Worm (Caenorhabditis elegans) whole organism, L1 larva: ENCODE data around the gene dpy-19.

ENCODE experiments used
- F16B12.6 ChIP-seq: fragments of 150-350 bp; optimal IDR thresholded peaks from 2 replicates; lab custom pipeline; 2014; ENCODE audit warnings: missing biosample characterization, missing genetic modification characterization
- aha-1 ChIP-seq: fragments of 150-350 bp; optimal IDR thresholded peaks from 2 replicates; lab custom pipeline; 2014; ENCODE audit warnings: missing biosample characterization, missing genetic modification characterization
- alr-1 ChIP-seq: fragments of 200-800 bp; sonication (Bioruptor generic); optimal IDR thresholded peaks from 2 replicates; lab custom pipeline; 2018; ENCODE audit warnings: borderline replicate concordance, mild to moderate bottlenecking, missing genetic modification characterization, missing compliant biosample characterization
- ama-1 ChIP-seq: fragments of 150-350 bp; optimal IDR thresholded peaks from 2 replicates; lab custom pipeline; 2014
- blmp-1 ChIP-seq: fragments of 150-350 bp; optimal IDR thresholded peaks from 2 replicates; lab custom pipeline; 2014; ENCODE audit warnings: missing biosample characterization, missing genetic modification characterization
- ceh-63 ChIP-seq: fragments of 200-800 bp; sonication (Bioruptor generic); optimal IDR thresholded peaks from 2 replicates; lab custom pipeline; 2018; ENCODE audit warnings: mild to moderate bottlenecking, missing genetic modification characterization, missing compliant biosample characterization
- ceh-8 ChIP-seq: fragments of 200-800 bp; sonication (Bioruptor generic); optimal IDR thresholded peaks from 2 replicates; lab custom pipeline; 2018; ENCODE audit warnings: mild to moderate bottlenecking, missing genetic modification characterization, moderate library complexity, missing compliant biosample characterization
- ceh-88 ChIP-seq: fragments of 200-800 bp; sonication (Bioruptor generic); IDR thresholded peaks from 2 replicates; pipeline ENCODE4 v1.3.6; 2022; ENCODE audit warnings: missing genetic modification characterization, missing compliant biosample characterization
- ceh-90 ChIP-seq: sonication (generic microtip); optimal IDR thresholded peaks from 2 replicates; lab custom pipeline; 2016; ENCODE audit warnings: missing genetic modification characterization, missing compliant biosample characterization
- dpl-1 ChIP-seq, 3 experiments: fragments of 150-350 bp in 2 of 3; sonication (generic microtip) in 1 of 3; optimal IDR thresholded peaks; 2 replicates each; lab custom pipeline; 2014 to 2017; ENCODE audit warnings: missing biosample characterization in 3 of 3, missing genetic modification characterization in 3 of 3, missing genetic modification reagents in 3 of 3
- dsc-1 ChIP-seq: sonication (generic microtip); optimal IDR thresholded peaks from 2 replicates; lab custom pipeline; 2016; ENCODE audit warnings: mild to moderate bottlenecking, missing genetic modification characterization, missing compliant biosample characterization
- efl-3 ChIP-seq: fragments of 200-800 bp; sonication (Bioruptor generic); optimal IDR thresholded peaks from 2 replicates; lab custom pipeline; 2018; ENCODE audit warnings: mild to moderate bottlenecking, missing genetic modification characterization, missing compliant biosample characterization
- egl-27 ChIP-seq, 2 experiments: fragments of 150-350 bp in 1 of 2; sonication (generic microtip); optimal IDR thresholded peaks; 3 replicates each; lab custom pipeline; 2017 to 2018; ENCODE audit warnings: missing biosample characterization in 2 of 2, missing genetic modification characterization in 2 of 2, missing genetic modification reagents in 2 of 2
- ets-5 ChIP-seq: fragments of 200-800 bp; sonication (Bioruptor generic); IDR thresholded peaks from 2 replicates; pipeline ENCODE4 v1.3.6; 2022; ENCODE audit warnings: missing genetic modification characterization, missing compliant biosample characterization
- fkh-8 ChIP-seq: sonication (generic microtip); optimal IDR thresholded peaks from 2 replicates; lab custom pipeline; 2016; ENCODE audit warnings: mild to moderate bottlenecking, missing genetic modification characterization, missing compliant biosample characterization
- grh-1 ChIP-seq: fragments of 200-800 bp; sonication (Bioruptor generic); IDR thresholded peaks from 2 replicates; pipeline ENCODE4 v1.3.6; 2022; ENCODE audit warnings: missing genetic modification reagents, missing genetic modification characterization, missing compliant biosample characterization
- hlh-4 ChIP-seq: sonication (generic microtip); optimal IDR thresholded peaks from 2 replicates; lab custom pipeline; 2016; ENCODE audit warnings: mild to moderate bottlenecking, missing genetic modification characterization, missing compliant biosample characterization
- isw-1 ChIP-seq: fragments of 200-800 bp; sonication (Bioruptor generic); IDR thresholded peaks from 2 replicates; pipeline ENCODE4 v1.3.6; 2022; ENCODE audit warnings: missing genetic modification characterization, missing compliant biosample characterization
- lin-13 ChIP-seq: fragments of 150-350 bp; optimal IDR thresholded peaks from 2 replicates; lab custom pipeline; 2014; ENCODE audit warnings: missing biosample characterization, missing genetic modification reagents, missing genetic modification characterization
- lin-14 ChIP-seq: fragments of 200-800 bp; sonication (Bioruptor generic); optimal IDR thresholded peaks from 2 replicates; lab custom pipeline; 2018; ENCODE audit warnings: mild to moderate bottlenecking, missing genetic modification characterization, moderate library complexity, missing compliant biosample characterization
- lin-15B ChIP-seq: fragments of 150-350 bp; sonication (generic microtip); optimal IDR thresholded peaks from 3 replicates; lab custom pipeline; 2014; ENCODE audit warnings: missing biosample characterization, missing genetic modification characterization
- lir-3 ChIP-seq: sonication (generic microtip); optimal IDR thresholded peaks from 2 replicates; lab custom pipeline; 2016; ENCODE audit warnings: mild to moderate bottlenecking, missing genetic modification characterization, moderate library complexity, missing compliant biosample characterization; ENCODE audit not compliant: poor library complexity
- lsy-2 ChIP-seq, 2 experiments: fragments of 150-350 bp; optimal IDR thresholded peaks; 2 replicates each; lab custom pipeline; 2014; ENCODE audit warnings: missing biosample characterization in 2 of 2, missing genetic modification characterization in 2 of 2
- mab-9 ChIP-seq: fragments of 200-800 bp; sonication (Bioruptor generic); IDR thresholded peaks from 2 replicates; pipeline ENCODE4 v1.3.6; 2022; ENCODE audit warnings: missing genetic modification reagents, missing genetic modification characterization, missing compliant biosample characterization
- mef-2 ChIP-seq: fragments of 150-350 bp; optimal IDR thresholded peaks from 2 replicates; lab custom pipeline; 2014; ENCODE audit warnings: missing biosample characterization, missing genetic modification characterization
- nhr-11 ChIP-seq: fragments of 150-350 bp; optimal IDR thresholded peaks from 2 replicates; lab custom pipeline; 2014; ENCODE audit warnings: missing biosample characterization, missing genetic modification characterization
- nhr-12 ChIP-seq: sonication (generic microtip); optimal IDR thresholded peaks from 2 replicates; lab custom pipeline; 2017; ENCODE audit warnings: missing biosample characterization, missing genetic modification characterization
- nhr-237 ChIP-seq: fragments of 150-350 bp; optimal IDR thresholded peaks from 2 replicates; lab custom pipeline; 2014; ENCODE audit warnings: missing biosample characterization, missing genetic modification characterization
- nhr-47 ChIP-seq: sonication (generic microtip); optimal IDR thresholded peaks from 2 replicates; lab custom pipeline; 2016; ENCODE audit warnings: mild to moderate bottlenecking, missing genetic modification characterization, moderate library complexity, missing compliant biosample characterization
- nhr-71 ChIP-seq: sonication (generic microtip); optimal IDR thresholded peaks from 2 replicates; lab custom pipeline; 2016; ENCODE audit warnings: mild to moderate bottlenecking, missing genetic modification characterization, moderate library complexity, missing compliant biosample characterization
- nhr-84 ChIP-seq: sonication (generic microtip); optimal IDR thresholded peaks from 2 replicates; lab custom pipeline; 2017; ENCODE audit warnings: missing biosample characterization, missing genetic modification characterization
- nhr-85 ChIP-seq: sonication (generic microtip); peaks from one replicate; lab custom pipeline; 2016; ENCODE audit warnings: missing genetic modification characterization, inconsistent platforms, missing compliant biosample characterization
- nhr-90 ChIP-seq: sonication (generic microtip); optimal IDR thresholded peaks from 2 replicates; lab custom pipeline; 2016; ENCODE audit warnings: mild to moderate bottlenecking, missing genetic modification characterization, missing compliant biosample characterization; ENCODE audit not compliant: poor library complexity
- pag-3 ChIP-seq: sonication (generic microtip); optimal IDR thresholded peaks from 2 replicates; lab custom pipeline; 2017; ENCODE audit warnings: missing genetic modification characterization, mild to moderate bottlenecking, missing compliant biosample characterization, antibody characterized with exemption, borderline replicate concordance; ENCODE audit not compliant: insufficient read depth
- pqm-1 ChIP-seq: sonication (generic microtip); optimal IDR thresholded peaks from 3 replicates; lab custom pipeline; 2017; ENCODE audit warnings: missing biosample characterization, missing genetic modification characterization
- rnt-1 ChIP-seq: sonication (generic microtip); optimal IDR thresholded peaks from 2 replicates; lab custom pipeline; 2016; ENCODE audit warnings: mild to moderate bottlenecking, missing genetic modification characterization, moderate library complexity, missing compliant biosample characterization
- snpc-4 ChIP-seq: fragments of 150-350 bp; optimal IDR thresholded peaks from 2 replicates; lab custom pipeline; 2014; ENCODE audit warnings: missing biosample characterization, missing genetic modification characterization
- snu-23 ChIP-seq: sonication (generic microtip); optimal IDR thresholded peaks from 2 replicates; lab custom pipeline; 2016; ENCODE audit warnings: missing genetic modification characterization, missing compliant biosample characterization
- sox-4 ChIP-seq: sonication (generic microtip); optimal IDR thresholded peaks from 2 replicates; lab custom pipeline; 2016; ENCODE audit warnings: missing genetic modification characterization, missing compliant biosample characterization
- tbx-2 ChIP-seq: sonication (generic microtip); optimal IDR thresholded peaks from 2 replicates; lab custom pipeline; 2016; ENCODE audit warnings: missing genetic modification characterization, missing compliant biosample characterization
- tlp-1 ChIP-seq: fragments of 150-350 bp; optimal IDR thresholded peaks from 2 replicates; lab custom pipeline; 2014; ENCODE audit warnings: missing biosample characterization, missing genetic modification characterization
- unc-130 ChIP-seq: fragments of 150-350 bp; optimal IDR thresholded peaks from 2 replicates; lab custom pipeline; 2017; ENCODE audit warnings: missing biosample characterization, missing genetic modification characterization, inconsistent platforms
- unc-30 ChIP-seq: sonication (generic microtip); optimal IDR thresholded peaks from 2 replicates; lab custom pipeline; 2017; ENCODE audit warnings: missing biosample characterization, missing genetic modification characterization
- unc-86 ChIP-seq: sonication (generic microtip); optimal IDR thresholded peaks from 2 replicates; lab custom pipeline; 2016; ENCODE audit warnings: missing genetic modification characterization, missing compliant biosample characterization
- unc-98 ChIP-seq: fragments of 200-800 bp; sonication (Bioruptor generic); IDR thresholded peaks from 2 replicates; pipeline ENCODE4 v1.3.6; 2022; ENCODE audit warnings: missing genetic modification characterization, missing compliant biosample characterization
- zip-4 ChIP-seq: fragments of 200-800 bp; sonication (Bioruptor generic); optimal IDR thresholded peaks from 2 replicates; lab custom pipeline; 2018; ENCODE audit warnings: mild to moderate bottlenecking, missing genetic modification characterization, moderate library complexity, missing compliant biosample characterization
- ztf-11 ChIP-seq, 2 experiments: sonication (generic microtip); optimal IDR thresholded peaks; 2 replicates each; lab custom pipeline; 2016 to 2017; ENCODE audit warnings: missing genetic modification characterization in 2 of 2, missing biosample characterization in 1 of 2, missing compliant biosample characterization in 1 of 2

Gene dpy-19

ce11 chrIII:8622435-8622834 is 44.8 kb downstream of the dpy-19 start, which contains the start of gene ceh-16:
Gene ceh-16, plus strand, starts transcription at chrIII:8622735.
- TF ChIP-seq unc-98 (GFP tag; lab: Robert Waterston, UW), result no peak
- TF ChIP-seq unc-86 (tag; lab: Kevin White, UChicago), result no peak
- no peak for TF ChIP-seq egl-27 (tag; optimal IDR thresholded peaks at IDR 0.05; lab: Kevin White, UChicago)
- no peak for TF ChIP-seq lin-15B (tag; lab: Kevin White, UChicago)
- no peak for TF ChIP-seq fkh-8
- no peak for TF ChIP-seq lin-14 (GFP tag; lab: Kevin White, UChicago)
- no peak for TF ChIP-seq tbx-2 (tag; lab: Kevin White, UChicago)
- no peak for TF ChIP-seq aha-1 (tag; lab: Kevin White, UChicago)
- TF ChIP-seq pag-3 (tag; lab: Kevin White, UChicago), result no peak
- TF ChIP-seq hlh-4 (tag; lab: Kevin White, UChicago), result no peak
- TF ChIP-seq snpc-4, result no peak
- no peak for TF ChIP-seq nhr-12 (tag; lab: Kevin White, UChicago)
- no peak for TF ChIP-seq rnt-1 (tag; lab: Kevin White, UChicago)
- no peak for TF ChIP-seq unc-30 (tag; lab: Kevin White, UChicago)

ce11 chrIII:8621982-8622381 is 45.3 kb downstream of the dpy-19 start:
- TF ChIP-seq zip-4 (GFP tag; lab: Kevin White, UChicago), result no peak
- no peak for TF ChIP-seq efl-3
- TF ChIP-seq nhr-47 (tag; lab: Kevin White, UChicago), result no peak
- no peak for TF ChIP-seq nhr-90 (tag; lab: Kevin White, UChicago)
- no peak for TF ChIP-seq snu-23 (GFP tag; lab: Kevin White, UChicago)
- TF ChIP-seq ceh-8, result no peak
- TF ChIP-seq unc-130, result no peak
- no peak for TF ChIP-seq pqm-1 (tag; lab: Kevin White, UChicago)
- no peak for TF ChIP-seq dsc-1 (tag; lab: Kevin White, UChicago)
- TF ChIP-seq ama-1 (lab: Kevin White, UChicago), result no peak
- no peak for TF ChIP-seq fkh-8
- TF ChIP-seq F16B12.6 (tag; lab: Kevin White, UChicago), result no peak
- TF ChIP-seq lin-15B (tag; lab: Kevin White, UChicago), result no peak
- TF ChIP-seq isw-1 (GFP tag; lab: Robert Waterston, UW), result no peak
- TF ChIP-seq ztf-11 (tag; optimal IDR thresholded peaks at IDR 0.05; lab: Kevin White, UChicago), result no peak
- TF ChIP-seq sox-4, result no peak
- TF ChIP-seq ets-5, result no peak
- TF ChIP-seq grh-1 (GFP tag; lab: Robert Waterston, UW), result no peak
- TF ChIP-seq ceh-63 (GFP tag; lab: Kevin White, UChicago), result no peak
- no peak for TF ChIP-seq mab-9 (GFP tag; lab: Robert Waterston, UW)

- no peak for TF ChIP-seq nhr-84 (tag; lab: Kevin White, UChicago)
- no peak for TF ChIP-seq ceh-90 (tag; lab: Kevin White, UChicago)
- peak; percentile 70 for TF ChIP-seq lin-14 (GFP tag; lab: Kevin White, UChicago)
- no peak for TF ChIP-seq mef-2
- TF ChIP-seq alr-1, result no peak
- TF ChIP-seq nhr-71 (tag; lab: Kevin White, UChicago), result no peak
- TF ChIP-seq lin-13, result no peak
- peak in 1 of 2 experiments; percentile 44 for TF ChIP-seq lsy-2 (tag; optimal IDR thresholded peaks at IDR 0.05; lab: Kevin White, UChicago)
- TF ChIP-seq F16B12.6 (tag; lab: Kevin White, UChicago), result no peak
- TF ChIP-seq aha-1 (tag; lab: Kevin White, UChicago), result no peak
- TF ChIP-seq blmp-1, result peak; percentile 49
- no peak for TF ChIP-seq lir-3 (tag; lab: Kevin White, UChicago)
- no peak for TF ChIP-seq dpl-1 (GFP tag; optimal IDR thresholded peaks at IDR 0.05; lab: Kevin White, UChicago)
- TF ChIP-seq nhr-237 (tag; lab: Kevin White, UChicago), result no peak
- no peak for TF ChIP-seq tlp-1
- TF ChIP-seq nhr-85 (tag; lab: Kevin White, UChicago), result peak; percentile 87
- TF ChIP-seq ceh-88, result no peak
- TF ChIP-seq nhr-11 (tag; lab: Kevin White, UChicago), result no peak
- TF ChIP-seq tbx-2 (tag; lab: Kevin White, UChicago), result no peak
- TF ChIP-seq isw-1 (GFP tag; lab: Robert Waterston, UW), result no peak
- TF ChIP-seq, all 84 proteins: peak for 4
These were observed 46.3 kb downstream of the dpy-19 start for ce11 chrIII:8621002-8621401.
